Fruit fly (Drosophila melanogaster): Measurements from ENCODE around the gene ATPsyngamma.

ATPsyngamma gene

DNA sequence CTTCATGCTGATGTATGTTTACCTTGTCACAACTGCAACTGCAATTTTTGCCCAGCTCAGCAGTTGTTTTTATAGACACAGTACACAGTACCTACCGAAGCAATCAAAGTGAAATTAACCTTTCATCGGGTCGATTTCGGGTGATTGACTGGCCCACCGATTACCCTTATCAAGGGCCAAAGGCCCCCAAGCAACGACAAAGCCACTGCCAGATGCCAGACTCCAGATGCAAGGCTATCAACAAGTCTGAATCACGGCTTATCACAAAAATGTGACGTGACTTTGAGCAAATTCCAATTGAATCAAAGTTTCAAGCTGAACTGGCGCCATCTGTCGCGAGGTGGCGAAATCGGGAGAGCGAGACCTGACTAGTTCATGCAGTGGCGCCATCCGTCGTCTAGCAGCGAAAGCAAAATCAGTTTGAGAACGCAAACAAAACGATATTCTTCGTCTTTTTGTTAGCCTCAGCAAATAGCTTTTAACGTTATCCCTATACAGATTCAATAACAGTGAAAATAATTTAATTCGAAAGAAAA is 32.1 kb downstream of the ATPsyngamma start, which contains the start of gene Obp99b:
Gene Obp99b (minus strand): TSS at position 115 of the 536 bp plus-strand sequence.
- TF ChIP-seq ovo (GFP tag; optimal IDR thresholded peaks at IDR 0.05) (no peak), CG14711 (tag; optimal IDR thresholded peaks at IDR 0.05) (no peak), CG11617 (GFP tag; optimal IDR thresholded peaks at IDR 0.05) (no peak), CG33017 (tag; optimal IDR thresholded peaks at IDR 0.05) (no peak), CG7101 (tag; optimal IDR thresholded peaks at IDR 0.05) (no peak), kay (GFP tag; ENCODE audit: borderline replicate concordance) (no peak), CG1620 (GFP tag; optimal IDR thresholded peaks at IDR 0.05) (peak; percentile 4), cic (GFP tag; optimal IDR thresholded peaks at IDR 0.05) (no peak), CG7045 (GFP tag; optimal IDR thresholded peaks at IDR 0.05) (peak; percentile 5), Crg-1 (GFP tag; optimal IDR thresholded peaks at IDR 0.05) (no peak), Hr96 (GFP tag; optimal IDR thresholded peaks at IDR 0.05) (peak; percentile 51), tj (GFP tag; optimal IDR thresholded peaks at IDR 0.05) (peak; percentile 26), Clk (GFP tag; optimal IDR thresholded peaks at IDR 0.05) (no peak), toe (GFP tag; optimal IDR thresholded peaks at IDR 0.05) (peak; percentile 38), bab1 (GFP tag; optimal IDR thresholded peaks at IDR 0.05) (peak; percentile 28), CG5204 (GFP tag; optimal IDR thresholded peaks at IDR 0.05) (peak; percentile 25), cnc (optimal IDR thresholded peaks at IDR 0.05) (no peak), pad (GFP tag; optimal IDR thresholded peaks at IDR 0.05) (no peak), CG12768 (GFP tag; optimal IDR thresholded peaks at IDR 0.05) (no peak), Mnt (GFP tag; optimal IDR thresholded peaks at IDR 0.05) (no peak)

DNA sequence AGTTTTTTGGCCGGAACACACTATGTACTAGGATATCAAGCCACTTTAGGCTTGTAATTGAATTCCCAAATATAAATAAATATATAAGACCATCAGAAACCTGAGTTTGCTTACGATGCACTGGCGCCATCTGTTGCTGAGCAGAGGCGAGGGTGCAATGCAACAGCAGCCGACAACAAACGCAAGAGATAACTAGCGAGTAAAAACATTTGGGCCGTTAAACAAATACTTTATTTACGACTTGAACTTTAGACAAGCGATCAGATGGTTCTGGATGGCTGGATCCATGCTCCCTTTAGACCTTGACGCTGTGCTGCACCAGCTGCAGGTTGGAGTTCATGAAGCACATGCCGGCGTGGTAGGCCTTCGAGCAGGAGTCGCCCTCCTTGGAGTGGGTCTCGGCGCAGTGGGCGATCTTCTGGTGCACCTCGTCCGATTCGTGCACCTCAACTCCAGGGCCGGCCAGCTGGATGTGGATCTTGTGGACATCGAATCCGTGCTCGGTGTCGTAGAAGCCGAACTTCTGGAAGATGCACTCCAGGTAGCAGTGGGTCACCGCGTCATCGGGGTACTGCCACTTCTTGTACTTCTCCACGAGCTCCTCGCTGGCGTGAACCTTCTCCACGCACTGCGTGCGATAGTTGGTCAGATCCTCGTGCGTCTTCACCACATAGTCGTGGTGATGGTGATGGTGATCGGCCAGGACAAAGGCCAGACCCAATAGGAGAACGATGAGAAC is 32.8 kb downstream of the ATPsyngamma start:
- TF ChIP-seq bab1 (GFP tag; optimal IDR thresholded peaks at IDR 0.05) (no peak), pad (GFP tag; optimal IDR thresholded peaks at IDR 0.05) (no peak), cnc (optimal IDR thresholded peaks at IDR 0.05) (no peak), kay (GFP tag; ENCODE audit: borderline replicate concordance) (no peak), Clk (GFP tag; optimal IDR thresholded peaks at IDR 0.05) (no peak), Crg-1 (GFP tag; optimal IDR thresholded peaks at IDR 0.05) (no peak), CG1620 (GFP tag; optimal IDR thresholded peaks at IDR 0.05) (no peak), CG33017 (tag; optimal IDR thresholded peaks at IDR 0.05) (no peak), CG12768 (GFP tag; optimal IDR thresholded peaks at IDR 0.05) (no peak), CG7045 (GFP tag; optimal IDR thresholded peaks at IDR 0.05) (no peak), Mnt (GFP tag; optimal IDR thresholded peaks at IDR 0.05) (no peak), ovo (GFP tag; optimal IDR thresholded peaks at IDR 0.05) (no peak), cic (GFP tag; optimal IDR thresholded peaks at IDR 0.05) (no peak), toe (GFP tag; optimal IDR thresholded peaks at IDR 0.05) (no peak), tj (GFP tag; optimal IDR thresholded peaks at IDR 0.05) (no peak), CG14711 (tag; optimal IDR thresholded peaks at IDR 0.05) (no peak), CG11617 (GFP tag; optimal IDR thresholded peaks at IDR 0.05) (no peak)

DNA sequence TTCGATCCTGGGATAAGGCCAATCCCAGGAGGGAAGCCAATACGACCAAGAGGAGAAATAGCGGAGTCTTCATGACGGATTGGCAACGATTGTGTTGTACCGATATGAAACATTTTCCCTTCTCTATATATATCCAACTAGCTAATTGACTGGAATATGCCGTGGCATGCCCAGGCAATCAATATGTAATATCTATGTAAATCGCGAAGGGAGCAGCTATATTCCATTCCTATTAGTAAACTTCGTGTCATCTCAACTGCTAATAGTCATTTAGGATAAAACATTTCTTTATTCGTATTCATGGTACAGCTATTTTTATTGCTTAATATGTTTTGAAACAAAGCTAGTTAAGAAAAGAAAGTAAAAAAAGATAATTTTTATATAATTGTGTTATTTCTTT is 33.7 kb downstream of the ATPsyngamma start, which contains the start of gene Dup99B:
Gene Dup99B (minus strand): TSS at position 101 of the 400 bp plus-strand sequence.
- no peak for TF ChIP-seq CG1620 (GFP tag; optimal IDR thresholded peaks at IDR 0.05)
- no peak for TF ChIP-seq Mnt (GFP tag; optimal IDR thresholded peaks at IDR 0.05)
- no peak for TF ChIP-seq CG12768 (GFP tag; optimal IDR thresholded peaks at IDR 0.05)
- TF ChIP-seq CG11617 (GFP tag; optimal IDR thresholded peaks at IDR 0.05), result no peak
- no peak for TF ChIP-seq toe (GFP tag; optimal IDR thresholded peaks at IDR 0.05)
- no peak for TF ChIP-seq CG7045 (GFP tag; optimal IDR thresholded peaks at IDR 0.05)
- no peak for TF ChIP-seq CG5204 (GFP tag; optimal IDR thresholded peaks at IDR 0.05)
- no peak for TF ChIP-seq tj (GFP tag; optimal IDR thresholded peaks at IDR 0.05)

DNA sequence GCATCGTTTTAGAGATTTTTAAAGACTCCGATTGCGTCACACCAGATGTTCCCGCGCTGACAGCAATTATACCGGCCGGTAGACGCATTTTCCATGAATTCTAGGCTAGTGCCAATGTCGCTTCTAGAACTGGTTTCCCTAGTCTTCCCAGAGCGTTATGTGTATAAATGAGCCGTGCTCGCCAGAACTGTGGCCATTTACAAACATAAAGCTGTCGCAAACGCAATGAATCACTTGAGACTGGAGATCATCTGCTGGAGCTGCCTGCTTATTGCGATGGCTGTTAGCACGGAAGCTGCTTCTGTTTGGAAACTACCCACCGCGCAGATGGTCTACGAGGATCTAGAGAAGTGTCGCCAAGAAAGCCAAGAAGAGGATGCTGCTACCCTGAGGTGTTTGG is 34.6 kb downstream of the ATPsyngamma start, which contains the start of gene Obp99d:
Gene Obp99d (plus strand): TSS at position 192 of the 400 bp plus-strand sequence.
- no peak for TF ChIP-seq ovo (GFP tag; optimal IDR thresholded peaks at IDR 0.05)
- TF ChIP-seq Hr96 (GFP tag; optimal IDR thresholded peaks at IDR 0.05), result no peak
- no peak for TF ChIP-seq kay (GFP tag; ENCODE audit: borderline replicate concordance)
- TF ChIP-seq CG14711 (tag; optimal IDR thresholded peaks at IDR 0.05), result no peak
- no peak for TF ChIP-seq bab1 (GFP tag; optimal IDR thresholded peaks at IDR 0.05)
- TF ChIP-seq CG1620 (GFP tag; optimal IDR thresholded peaks at IDR 0.05), result no peak
- no peak for TF ChIP-seq toe (GFP tag; optimal IDR thresholded peaks at IDR 0.05)
- no peak for TF ChIP-seq cic (GFP tag; optimal IDR thresholded peaks at IDR 0.05)
- TF ChIP-seq CG33017 (tag; optimal IDR thresholded peaks at IDR 0.05), result no peak
- TF ChIP-seq CG12768 (GFP tag; optimal IDR thresholded peaks at IDR 0.05), result no peak
- TF ChIP-seq pad (GFP tag; optimal IDR thresholded peaks at IDR 0.05), result no peak
- no peak for TF ChIP-seq Clk (GFP tag; optimal IDR thresholded peaks at IDR 0.05)
- no peak for TF ChIP-seq tj (GFP tag; optimal IDR thresholded peaks at IDR 0.05)
- no peak for TF ChIP-seq CG11617 (GFP tag; optimal IDR thresholded peaks at IDR 0.05)
- TF ChIP-seq Mnt (GFP tag; optimal IDR thresholded peaks at IDR 0.05), result no peak
- TF ChIP-seq cnc (optimal IDR thresholded peaks at IDR 0.05), result no peak
- TF ChIP-seq Crg-1 (GFP tag; optimal IDR thresholded peaks at IDR 0.05), result no peak
- no peak for TF ChIP-seq CG7101 (tag; optimal IDR thresholded peaks at IDR 0.05)
- no peak for TF ChIP-seq CG7045 (GFP tag; optimal IDR thresholded peaks at IDR 0.05)

DNA sequence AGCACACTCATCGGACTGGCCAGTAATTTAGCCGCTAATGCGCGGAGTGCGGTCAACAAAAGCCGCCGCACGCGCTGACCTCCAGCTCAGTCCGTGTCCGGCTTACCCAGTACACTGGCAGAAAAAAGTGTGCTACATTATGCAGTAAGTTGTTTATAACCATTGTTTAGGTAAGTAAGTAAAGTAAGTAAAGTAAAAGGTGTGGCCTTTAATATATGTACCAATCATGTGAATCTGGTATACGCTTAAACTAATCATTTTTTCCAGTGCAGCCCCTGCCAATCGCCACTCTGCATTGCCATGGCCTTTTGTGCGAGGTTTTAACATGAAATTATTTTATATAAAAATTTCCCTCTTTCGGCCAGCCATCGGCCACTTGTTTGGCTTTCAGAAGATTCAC is 37.5 kb downstream of the ATPsyngamma start:
- TF ChIP-seq toe (GFP tag; optimal IDR thresholded peaks at IDR 0.05), result no peak
- no peak for TF ChIP-seq Clk (GFP tag; optimal IDR thresholded peaks at IDR 0.05)
- TF ChIP-seq pad (GFP tag; optimal IDR thresholded peaks at IDR 0.05), result no peak
- no peak for TF ChIP-seq CG1620 (GFP tag; optimal IDR thresholded peaks at IDR 0.05)
- TF ChIP-seq cnc (optimal IDR thresholded peaks at IDR 0.05), result no peak
- TF ChIP-seq CG12768 (GFP tag; optimal IDR thresholded peaks at IDR 0.05), result no peak
- no peak for TF ChIP-seq tj (GFP tag; optimal IDR thresholded peaks at IDR 0.05)
- TF ChIP-seq Crg-1 (GFP tag; optimal IDR thresholded peaks at IDR 0.05), result no peak
- TF ChIP-seq Hr96 (GFP tag; optimal IDR thresholded peaks at IDR 0.05), result no peak
- TF ChIP-seq cic (GFP tag; optimal IDR thresholded peaks at IDR 0.05), result no peak
- no peak for TF ChIP-seq CG7101 (tag; optimal IDR thresholded peaks at IDR 0.05)

Data from whole organism, adult.